Worm (Caenorhabditis elegans) whole organism, L1 larva: Measurements from ENCODE around the gene Y15E3A.3.

ENCODE experiments used
- C34B4.2 ChIP-seq: sonication (generic microtip); optimal IDR thresholded peaks from 2 replicates; lab custom pipeline; 2017; ENCODE audit warnings: mild to moderate bottlenecking, missing genetic modification characterization, missing compliant biosample characterization
- ces-1 ChIP-seq: fragments of 150-350 bp; optimal IDR thresholded peaks from 2 replicates; lab custom pipeline; 2014; ENCODE audit warnings: missing biosample characterization, missing genetic modification reagents, missing genetic modification characterization
- dsc-1 ChIP-seq: sonication (generic microtip); optimal IDR thresholded peaks from 2 replicates; lab custom pipeline; 2016; ENCODE audit warnings: mild to moderate bottlenecking, missing genetic modification characterization, missing compliant biosample characterization
- efl-3 ChIP-seq: fragments of 200-800 bp; sonication (Bioruptor generic); optimal IDR thresholded peaks from 2 replicates; lab custom pipeline; 2018; ENCODE audit warnings: mild to moderate bottlenecking, missing genetic modification characterization, missing compliant biosample characterization
- mab-9 ChIP-seq: fragments of 200-800 bp; sonication (Bioruptor generic); IDR thresholded peaks from 2 replicates; pipeline ENCODE4 v1.3.6; 2022; ENCODE audit warnings: missing genetic modification reagents, missing genetic modification characterization, missing compliant biosample characterization
- nhr-84 ChIP-seq: sonication (generic microtip); optimal IDR thresholded peaks from 2 replicates; lab custom pipeline; 2017; ENCODE audit warnings: missing biosample characterization, missing genetic modification characterization
- tbx-2 ChIP-seq: sonication (generic microtip); optimal IDR thresholded peaks from 2 replicates; lab custom pipeline; 2016; ENCODE audit warnings: missing genetic modification characterization, missing compliant biosample characterization
- ztf-11 ChIP-seq, 2 experiments: sonication (generic microtip); optimal IDR thresholded peaks; 2 replicates each; lab custom pipeline; 2016 to 2017; ENCODE audit warnings: missing genetic modification characterization in 2 of 2, missing biosample characterization in 1 of 2, missing compliant biosample characterization in 1 of 2

- TF ChIP-seq ztf-11 (tag; optimal IDR thresholded peaks at IDR 0.05; lab: Kevin White, UChicago) = no peak
- no peak for TF ChIP-seq C34B4.2 (tag; lab: Kevin White, UChicago)
- TF ChIP-seq dsc-1 (tag; lab: Kevin White, UChicago) = no peak
- TF ChIP-seq nhr-84 (tag; lab: Kevin White, UChicago) = no peak
- TF ChIP-seq tbx-2 (tag; lab: Kevin White, UChicago) = no peak
- no peak for TF ChIP-seq ces-1 (GFP tag; lab: Kevin White, UChicago)
- TF ChIP-seq efl-3 (GFP tag; lab: Kevin White, UChicago) = no peak
- no peak for TF ChIP-seq mab-9
Measured at ce11 chrX:15342744-15343259, 17.2 kb upstream of the Y15E3A.3 start.
